Worm (Caenorhabditis elegans) whole organism, mixed stage, embryonic: Measurements from ENCODE around the gene nhr-262.

ENCODE experiments used
- nhr-76 ChIP-seq: sonication (generic microtip); optimal IDR thresholded peaks from 2 replicates; lab custom pipeline; 2017; ENCODE audit warnings: missing biosample characterization, missing genetic modification characterization
- unc-62 ChIP-seq: fragments of 150-350 bp; optimal IDR thresholded peaks from 2 replicates; lab custom pipeline; 2014; ENCODE audit warnings: missing biosample characterization, missing genetic modification reagents, missing genetic modification characterization
- ztf-11 ChIP-seq: fragments of 150-350 bp; optimal IDR thresholded peaks from 2 replicates; lab custom pipeline; 2014; ENCODE audit warnings: missing biosample characterization, missing genetic modification characterization

ce11 chrV:16904612-16905011 lies at the start of gene nhr-262:
- TF ChIP-seq ztf-11 (no peak), unc-62 (GFP tag; lab: Kevin White, UChicago) (no peak), nhr-76 (tag; lab: Kevin White, UChicago) (no peak)
